Fruit fly (Drosophila melanogaster) whole organism, prepupa: ENCODE data around the gene Uba5.

Source experiments
- Blimp-1 ChIP-seq: fragments of 200-800 bp; sonication (Bioruptor generic); optimal IDR thresholded peaks from 3 replicates; lab custom pipeline; 2017; ENCODE audit warnings: missing biosample characterization, missing genetic modification characterization, mild to moderate bottlenecking, moderate library complexity, missing genetic modification reagents
- CG10631 ChIP-seq: fragments of 200-800 bp; sonication (Bioruptor generic); optimal IDR thresholded peaks from 2 replicates; lab custom pipeline; 2016; ENCODE audit warnings: missing biosample characterization, missing genetic modification characterization
- CG10669 ChIP-seq: fragments of 200-800 bp; sonication (Bioruptor generic); optimal IDR thresholded peaks from 3 replicates; lab custom pipeline; 2018; ENCODE audit warnings: missing biosample characterization, mild to moderate bottlenecking, missing genetic modification characterization, moderate library complexity
- CG11294 ChIP-seq: fragments of 200-800 bp; sonication (Bioruptor generic); IDR thresholded peaks from 2 replicates; pipeline ENCODE4 v1.3.6; 2022; ENCODE audit warnings: missing biosample characterization, missing genetic modification characterization
- CG15336 ChIP-seq: fragments of 200-800 bp; sonication (Bioruptor generic); IDR thresholded peaks from 2 replicates; pipeline ENCODE4 v1.3.6; 2022; ENCODE audit warnings: missing biosample characterization, missing genetic modification characterization
- CG16779 ChIP-seq: fragments of 200-800 bp; sonication (Bioruptor generic); optimal IDR thresholded peaks from 3 replicates; lab custom pipeline; 2017; ENCODE audit warnings: missing biosample characterization, mild to moderate bottlenecking, missing genetic modification characterization
- CG3032 ChIP-seq: fragments of 200-800 bp; optimal IDR thresholded peaks from 2 replicates; lab custom pipeline; 2019; ENCODE audit warnings: missing biosample characterization, mild to moderate bottlenecking, missing genetic modification characterization, moderate library complexity
- CG31627 ChIP-seq: fragments of 200-800 bp; sonication (Bioruptor generic); optimal IDR thresholded peaks from 3 replicates; lab custom pipeline; 2016; ENCODE audit warnings: missing biosample characterization, missing genetic modification characterization
- CG6808 ChIP-seq: fragments of 200-800 bp; sonication (Bioruptor generic); optimal IDR thresholded peaks from 3 replicates; lab custom pipeline; 2017; ENCODE audit warnings: missing biosample characterization, missing genetic modification characterization, mild to moderate bottlenecking, moderate library complexity, missing genetic modification reagents
- CG6854 ChIP-seq: fragments of 200-800 bp; sonication (Bioruptor generic); optimal IDR thresholded peaks from 2 replicates; lab custom pipeline; 2017; ENCODE audit warnings: missing biosample characterization, mild to moderate bottlenecking, missing genetic modification characterization
- CG7368 ChIP-seq: fragments of 200-800 bp; sonication (Bioruptor generic); optimal IDR thresholded peaks from 3 replicates; lab custom pipeline; 2016; ENCODE audit warnings: missing biosample characterization, missing genetic modification characterization
- CG8119 ChIP-seq: fragments of 200-800 bp; sonication (Bioruptor generic); IDR thresholded peaks from 3 replicates; pipeline ENCODE4 v1.3.6; 2022; ENCODE audit warnings: missing biosample characterization, missing genetic modification characterization
- Eip75B ChIP-seq: fragments of 200-800 bp; sonication (Bioruptor generic); optimal IDR thresholded peaks from 3 replicates; lab custom pipeline; 2016; ENCODE audit warnings: missing biosample characterization, missing genetic modification characterization
- Eip78C ChIP-seq: fragments of 200-800 bp; sonication (Bioruptor generic); peaks from one replicate; lab custom pipeline; 2016; ENCODE audit warnings: missing biosample characterization, missing genetic modification characterization
- Ets21C ChIP-seq: fragments of 200-800 bp; sonication (Bioruptor generic); optimal IDR thresholded peaks from 3 replicates; lab custom pipeline; 2016; ENCODE audit warnings: missing biosample characterization, missing genetic modification characterization
- Ets96B ChIP-seq: fragments of 200-800 bp; optimal IDR thresholded peaks from 2 replicates; lab custom pipeline; 2019; ENCODE audit warnings: missing biosample characterization, mild to moderate bottlenecking, missing genetic modification characterization, moderate library complexity
- Hr39 ChIP-seq: fragments of 200-800 bp; sonication (Bioruptor generic); optimal IDR thresholded peaks from 2 replicates; lab custom pipeline; 2016; ENCODE audit warnings: missing biosample characterization, missing genetic modification characterization
- Hr4 ChIP-seq: fragments of 200-800 bp; sonication (Bioruptor generic); optimal IDR thresholded peaks from 3 replicates; lab custom pipeline; 2016; ENCODE audit warnings: missing biosample characterization, missing genetic modification characterization
- Lpt ChIP-seq: fragments of 200-800 bp; sonication (Bioruptor generic); optimal IDR thresholded peaks from 3 replicates; lab custom pipeline; 2016; ENCODE audit warnings: missing biosample characterization, missing genetic modification characterization
- Met ChIP-seq: fragments of 200-800 bp; sonication (Bioruptor generic); optimal IDR thresholded peaks from 3 replicates; lab custom pipeline; 2016; ENCODE audit warnings: missing biosample characterization, missing genetic modification characterization
- Sox14 ChIP-seq: fragments of 200-800 bp; sonication (Bioruptor generic); optimal IDR thresholded peaks from 3 replicates; lab custom pipeline; 2016; ENCODE audit warnings: missing biosample characterization, missing genetic modification characterization
- achi ChIP-seq: fragments of 200-800 bp; sonication (Bioruptor generic); optimal IDR thresholded peaks from 3 replicates; lab custom pipeline; 2016; ENCODE audit warnings: missing biosample characterization, missing genetic modification characterization
- cyc ChIP-seq: fragments of 200-800 bp; sonication (Bioruptor generic); optimal IDR thresholded peaks from 3 replicates; lab custom pipeline; 2016; ENCODE audit warnings: missing biosample characterization, missing genetic modification characterization
- dsx ChIP-seq: fragments of 200-800 bp; optimal IDR thresholded peaks from 3 replicates; lab custom pipeline; 2019; ENCODE audit warnings: missing biosample characterization, mild to moderate bottlenecking, missing genetic modification characterization, moderate library complexity; ENCODE audit not compliant: poor library complexity, severe bottlenecking
- esn ChIP-seq: fragments of 200-800 bp; sonication (Bioruptor generic); optimal IDR thresholded peaks from 2 replicates; lab custom pipeline; 2016; ENCODE audit warnings: missing biosample characterization, mild to moderate bottlenecking, missing genetic modification characterization, moderate library complexity
- fd59A ChIP-seq: fragments of 200-800 bp; sonication (Bioruptor generic); optimal IDR thresholded peaks from 2 replicates; lab custom pipeline; 2017; ENCODE audit warnings: missing biosample characterization, mild to moderate bottlenecking, missing genetic modification characterization, missing genetic modification reagents
- fkh ChIP-seq: fragments of 200-800 bp; sonication (Bioruptor generic); optimal IDR thresholded peaks from 3 replicates; lab custom pipeline; 2017; ENCODE audit warnings: missing biosample characterization, mild to moderate bottlenecking, missing genetic modification characterization, moderate library complexity
- net ChIP-seq: fragments of 200-800 bp; sonication (Bioruptor generic); optimal IDR thresholded peaks from 3 replicates; lab custom pipeline; 2016; ENCODE audit warnings: missing biosample characterization, missing genetic modification characterization
- pdm3 ChIP-seq: fragments of 200-800 bp; sonication (Bioruptor generic); optimal IDR thresholded peaks from 3 replicates; lab custom pipeline; 2016; ENCODE audit warnings: missing biosample characterization, missing genetic modification characterization
- ss ChIP-seq, 2 experiments: fragments of 200-800 bp; sonication (Bioruptor generic); optimal IDR thresholded peaks; 2 replicates in 1 of 2; 3 replicates in 1 of 2; lab custom pipeline; 2017 to 2018; ENCODE audit warnings: mild to moderate bottlenecking in 2 of 2, missing biosample characterization in 2 of 2, missing genetic modification characterization in 2 of 2, moderate library complexity in 1 of 2
- svp ChIP-seq: fragments of 200-800 bp; sonication (Bioruptor generic); peaks from one replicate; lab custom pipeline; 2016; ENCODE audit warnings: missing biosample characterization, missing genetic modification characterization
- vri ChIP-seq: fragments of 200-800 bp; sonication (Bioruptor generic); optimal IDR thresholded peaks from 3 replicates; lab custom pipeline; 2016; ENCODE audit warnings: missing biosample characterization, mild to moderate bottlenecking, missing genetic modification characterization

Uba5 gene

DNA sequence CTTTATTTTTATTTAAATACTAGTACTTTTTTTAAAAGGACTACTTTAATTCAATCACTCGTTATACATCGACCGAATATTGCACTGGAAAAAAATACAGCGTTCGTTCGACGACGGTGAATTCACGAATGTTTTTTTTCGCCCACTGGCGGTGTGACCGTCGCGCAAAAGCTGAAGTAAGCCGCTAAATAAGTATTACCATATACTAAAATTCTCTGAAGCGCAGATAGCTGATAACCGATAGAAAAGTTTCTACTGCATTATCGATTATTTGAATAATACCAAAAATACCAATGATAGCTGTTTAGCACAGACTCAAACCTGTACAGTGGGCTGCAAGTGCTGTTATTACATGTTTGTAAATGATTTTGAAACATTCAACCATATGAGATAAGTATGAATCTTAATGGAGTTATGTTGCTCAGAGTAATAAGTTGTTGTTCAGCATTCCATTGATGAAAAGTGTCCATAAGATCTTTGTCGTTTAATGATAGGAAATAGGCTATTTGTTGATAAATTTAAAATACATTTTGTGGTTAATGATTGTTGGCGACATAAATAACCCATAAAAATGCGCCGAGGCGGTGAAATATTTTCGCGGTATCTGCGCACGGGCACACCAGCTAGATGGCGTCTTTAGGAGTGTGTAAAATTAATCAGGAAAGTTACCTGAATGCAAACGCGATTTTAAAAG is 29.0 kb upstream of the Uba5 start, which contains the start of the genes Evi5 and HP5 (continued):
- no peak for TF ChIP-seq Eip75B (GFP tag; lab: Kevin White, UChicago)
- no peak for TF ChIP-seq Lpt (GFP tag; lab: Kevin White, UChicago)
- TF ChIP-seq CG3032 (tag; lab: Kevin White, UChicago): peak; percentile 6
- no peak for TF ChIP-seq Blimp-1 (GFP tag; lab: Kevin White, UChicago)
- TF ChIP-seq Hr39 (GFP tag; lab: Kevin White, UChicago): peak; percentile 48
- no peak for TF ChIP-seq pdm3 (GFP tag; lab: Kevin White, UChicago)
- peak; percentile 47 for TF ChIP-seq dsx (GFP tag; lab: Kevin White, UChicago)
- TF ChIP-seq CG31627 (GFP tag; lab: Kevin White, UChicago): peak; percentile 55
- TF ChIP-seq CG11294 (GFP tag; lab: Robert Waterston, UW): peak; percentile 55; the same call in 1 of the 2 replicates
- TF ChIP-seq CG16779 (tag; lab: Kevin White, UChicago): no peak
- peak; percentile 34 for TF ChIP-seq cyc
- TF ChIP-seq CG8119 (GFP tag; lab: Robert Waterston, UW): no peak
- TF ChIP-seq Ets21C (GFP tag; lab: Kevin White, UChicago): peak; percentile 29
- no peak for TF ChIP-seq fd59A (GFP tag; lab: Kevin White, UChicago)
- peak; percentile 25 for TF ChIP-seq CG6854 (GFP tag; lab: Kevin White, UChicago)
- no peak for TF ChIP-seq CG6808 (GFP tag; lab: Kevin White, UChicago)
- TF ChIP-seq vri: peak; percentile 13
- no peak for TF ChIP-seq achi (GFP tag; lab: Kevin White, UChicago)
- peak; percentile 10; the same call in 1 of the 2 replicates for TF ChIP-seq CG15336
- peak; percentile 6 for TF ChIP-seq esn (GFP tag; lab: Kevin White, UChicago)
- peak; percentile 32 for TF ChIP-seq CG10631 (GFP tag; lab: Kevin White, UChicago)
- no peak for TF ChIP-seq CG7368 (GFP tag; lab: Kevin White, UChicago)

DNA sequence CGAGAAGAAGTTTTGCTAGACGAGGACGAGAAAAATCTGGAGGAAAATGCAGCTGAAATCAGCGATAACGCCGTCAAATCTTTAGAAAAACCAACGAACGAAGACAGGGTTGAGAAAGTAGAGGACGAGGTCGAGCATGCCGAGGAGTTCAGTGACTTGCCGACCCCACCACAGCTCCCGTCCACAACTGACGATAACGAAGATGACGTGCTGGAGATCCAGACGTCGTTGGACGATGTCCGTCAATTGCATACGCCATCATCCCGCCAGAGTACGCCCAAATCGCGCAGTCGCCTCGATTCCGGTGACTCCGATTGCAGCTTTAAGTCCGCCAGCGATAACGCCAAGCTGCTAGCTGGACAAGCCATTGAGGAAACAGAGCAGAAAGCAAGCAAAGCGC is 26.2 kb upstream of the Uba5 start:
- peak; percentile 94 for TF ChIP-seq svp (GFP tag; lab: Kevin White, UChicago)
- no peak for TF ChIP-seq CG6854 (GFP tag; lab: Kevin White, UChicago)
- TF ChIP-seq, all 60 proteins: peak for 1

DNA sequence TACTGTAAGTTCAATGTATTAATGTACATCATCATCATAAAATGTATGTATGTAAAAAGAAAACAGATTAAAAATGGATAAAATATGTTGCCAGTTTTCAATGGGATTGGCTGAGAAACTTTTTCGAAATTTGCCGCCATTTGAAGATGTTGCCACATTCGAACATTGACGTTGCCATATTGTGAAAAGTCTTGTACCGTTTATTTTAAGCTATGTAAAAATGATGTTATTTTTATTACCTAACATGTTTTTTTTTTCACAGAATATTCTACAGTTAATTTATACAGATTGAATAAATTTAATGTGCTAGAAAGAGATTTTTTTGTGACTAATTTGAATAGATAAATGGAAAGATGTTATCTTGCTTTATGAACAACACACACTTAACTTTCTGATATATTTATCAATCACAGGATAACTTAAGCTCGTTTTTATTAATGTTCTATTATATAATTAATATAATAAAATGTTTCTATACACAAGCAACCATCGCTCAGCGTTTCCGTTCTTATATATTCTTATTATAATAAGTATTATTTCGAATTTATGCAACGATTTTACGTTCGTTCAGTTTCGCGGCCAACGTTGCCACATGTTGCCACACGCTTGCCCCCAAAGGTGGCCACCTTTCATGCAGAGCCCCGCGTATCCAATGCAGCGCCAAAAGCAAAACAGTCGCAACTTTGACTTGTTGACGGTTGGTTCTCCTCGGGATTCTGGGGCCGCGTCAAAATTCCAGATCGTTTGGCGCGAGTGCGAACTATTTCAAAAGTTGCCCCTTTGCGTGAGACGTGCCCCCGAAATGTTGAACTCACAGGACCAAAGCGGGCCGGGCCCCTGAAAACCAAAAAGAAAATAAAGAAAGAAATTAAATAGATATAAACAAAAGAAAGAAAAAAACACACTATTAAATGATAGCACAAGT is 24.1 kb upstream of the Uba5 start, which contains the start of gene CG43155:
Gene CG43155 (plus strand): TSS at position 875 of the 925 bp plus-strand sequence.
- TF ChIP-seq ss (GFP tag; optimal IDR thresholded peaks at IDR 0.05; lab: Kevin White, UChicago): no peak
- no peak for TF ChIP-seq pdm3 (GFP tag; lab: Kevin White, UChicago)
- TF ChIP-seq Ets96B (tag; lab: Kevin White, UChicago): no peak
- TF ChIP-seq Hr4: no peak
- no peak for TF ChIP-seq Sox14
- no peak for TF ChIP-seq Eip75B (GFP tag; lab: Kevin White, UChicago)
- no peak for TF ChIP-seq CG6808 (GFP tag; lab: Kevin White, UChicago)
- no peak for TF ChIP-seq Met (GFP tag; lab: Kevin White, UChicago)
- TF ChIP-seq esn (GFP tag; lab: Kevin White, UChicago): no peak
- no peak for TF ChIP-seq CG16779 (tag; lab: Kevin White, UChicago)
- no peak for TF ChIP-seq fkh (GFP tag; lab: Kevin White, UChicago)

DNA sequence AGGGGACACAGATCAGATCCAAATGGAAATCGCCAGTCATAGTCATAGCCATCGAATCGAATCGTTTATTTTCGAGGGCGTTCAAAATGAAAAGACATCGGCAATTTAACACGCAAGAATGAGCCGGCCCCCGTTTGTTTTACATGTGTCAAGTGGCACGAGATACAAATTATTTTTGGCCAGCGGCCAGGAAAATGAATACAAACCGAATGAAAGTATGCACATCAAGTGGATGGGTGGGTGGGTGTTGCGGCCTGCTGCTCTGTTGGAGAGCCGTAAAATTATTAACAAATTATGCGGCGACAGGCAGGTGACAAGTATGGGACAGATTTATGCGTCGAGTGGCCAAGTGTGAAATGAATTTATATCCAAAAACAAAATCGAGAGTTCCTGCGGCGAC is 19.3 kb upstream of the Uba5 start:
- TF ChIP-seq Met (GFP tag; lab: Kevin White, UChicago): no peak
- TF ChIP-seq CG10669: no peak
- no peak for TF ChIP-seq CG7368 (GFP tag; lab: Kevin White, UChicago)
- TF ChIP-seq fd59A (GFP tag; lab: Kevin White, UChicago): no peak
- TF ChIP-seq net (GFP tag; lab: Kevin White, UChicago): no peak
- no peak for TF ChIP-seq Eip78C
- TF ChIP-seq CG6854 (GFP tag; lab: Kevin White, UChicago): no peak
- no peak for TF ChIP-seq Ets21C (GFP tag; lab: Kevin White, UChicago)
- TF ChIP-seq Lpt (GFP tag; lab: Kevin White, UChicago): no peak
